Worm (Caenorhabditis elegans) whole organism, L4 larva: ENCODE measurements around the gene rbm-34.

Experiments used
- D1046.2 ChIP-seq: fragments of 200-800 bp; sonication (Bioruptor generic); IDR thresholded peaks from 2 replicates; pipeline ENCODE4 v1.3.6; 2022; ENCODE audit warnings: missing genetic modification characterization, missing compliant biosample characterization
- F10B5.3 ChIP-seq: sonication (generic microtip); optimal IDR thresholded peaks from 2 replicates; lab custom pipeline; 2016; ENCODE audit warnings: mild to moderate bottlenecking, missing genetic modification characterization, missing compliant biosample characterization
- F26F4.8 ChIP-seq: fragments of 200-800 bp; sonication (Bioruptor generic); conservative IDR thresholded peaks from 2 replicates; pipeline ENCODE4 v1.3.6; 2022; ENCODE audit warnings: missing genetic modification characterization, missing compliant biosample characterization
- F37D6.2 ChIP-seq: sonication (generic microtip); optimal IDR thresholded peaks from 2 replicates; lab custom pipeline; 2016; ENCODE audit warnings: mild to moderate bottlenecking, missing genetic modification characterization, missing compliant biosample characterization
- T20F7.1 ChIP-seq: fragments of 200-800 bp; sonication (Bioruptor generic); optimal IDR thresholded peaks from 2 replicates; lab custom pipeline; 2018; ENCODE audit warnings: mild to moderate bottlenecking, missing genetic modification characterization, missing compliant biosample characterization
- T26A8.4 ChIP-seq: fragments of 200-800 bp; sonication (Bioruptor generic); IDR thresholded peaks from 2 replicates; pipeline ENCODE4 v1.3.6; 2022; ENCODE audit warnings: missing genetic modification characterization, missing compliant biosample characterization
- Y48G9A.11 ChIP-seq: fragments of 200-800 bp; sonication (Bioruptor generic); IDR thresholded peaks from 2 replicates; pipeline ENCODE4 v1.3.6; 2022; ENCODE audit warnings: missing genetic modification reagents, missing genetic modification characterization, missing compliant biosample characterization
- ZK337.2 ChIP-seq: fragments of 200-800 bp; sonication (Bioruptor generic); IDR thresholded peaks from 2 replicates; pipeline ENCODE4 v1.3.6; 2022; ENCODE audit warnings: missing genetic modification reagents, missing genetic modification characterization, missing compliant biosample characterization
- ZK546.5 ChIP-seq, 2 experiments: sonication (generic microtip); optimal IDR thresholded peaks; 2 replicates each; lab custom pipeline; 2017; ENCODE audit warnings: missing biosample characterization in 2 of 2, missing genetic modification characterization in 2 of 2
- aha-1 ChIP-seq: fragments of 150-350 bp; peaks from one replicate; lab custom pipeline; 2014; ENCODE audit warnings: missing biosample characterization, missing genetic modification characterization
- ama-1 ChIP-seq: fragments of 150-350 bp; optimal IDR thresholded peaks from 2 replicates; lab custom pipeline; 2014; ENCODE audit warnings: inconsistent platforms, mixed read lengths
- ceh-20 ChIP-seq: fragments of 200-800 bp; sonication (Bioruptor generic); IDR thresholded peaks from 2 replicates; pipeline ENCODE4 v1.3.6; 2022; ENCODE audit warnings: missing genetic modification reagents, missing genetic modification characterization, missing compliant biosample characterization
- ceh-62 ChIP-seq: sonication (generic microtip); optimal IDR thresholded peaks from 2 replicates; lab custom pipeline; 2017; ENCODE audit warnings: missing biosample characterization, missing genetic modification characterization
- cey-2 ChIP-seq: sonication (generic microtip); optimal IDR thresholded peaks from 3 replicates; lab custom pipeline; 2017; ENCODE audit warnings: missing genetic modification characterization, mild to moderate bottlenecking, missing compliant biosample characterization, antibody characterized with exemption, borderline replicate concordance; ENCODE audit not compliant: insufficient read depth
- daf-16 ChIP-seq, 3 experiments: sonication (generic microtip); optimal IDR thresholded peaks; 2 replicates each; lab custom pipeline; 2016 to 2017; ENCODE audit warnings: missing genetic modification characterization in 3 of 3, missing genetic modification reagents in 3 of 3, mild to moderate bottlenecking in 2 of 3, missing compliant biosample characterization in 2 of 3, missing biosample characterization in 1 of 3, moderate library complexity in 1 of 3
- daf-8 ChIP-seq: fragments of 200-800 bp; sonication (Bioruptor generic); IDR thresholded peaks from 2 replicates; pipeline ENCODE4 v1.3.6; 2022; ENCODE audit warnings: missing genetic modification characterization, missing compliant biosample characterization
- dmd-6 ChIP-seq: fragments of 200-800 bp; sonication (Bioruptor generic); IDR thresholded peaks from 2 replicates; pipeline ENCODE4 v1.3.6; 2022; ENCODE audit warnings: missing genetic modification reagents, missing genetic modification characterization, missing compliant biosample characterization
- dmd-9 ChIP-seq: fragments of 200-800 bp; sonication (Bioruptor generic); IDR thresholded peaks from 2 replicates; pipeline ENCODE4 v1.3.6; 2022; ENCODE audit warnings: missing genetic modification reagents, missing genetic modification characterization, missing compliant biosample characterization
- dpl-1 ChIP-seq: fragments of 150-350 bp; optimal IDR thresholded peaks from 2 replicates; lab custom pipeline; 2014; ENCODE audit warnings: missing biosample characterization, missing genetic modification reagents, missing genetic modification characterization
- egl-43 ChIP-seq: fragments of 200-800 bp; sonication (Bioruptor generic); IDR thresholded peaks from 2 replicates; pipeline ENCODE4 v1.3.6; 2022; ENCODE audit warnings: missing genetic modification reagents, missing genetic modification characterization, missing compliant biosample characterization
- hif-1 ChIP-seq, 2 experiments: sonication (generic microtip); optimal IDR thresholded peaks; 2 replicates each; lab custom pipeline; 2016 to 2017; ENCODE audit warnings: missing compliant biosample characterization in 2 of 2, missing genetic modification characterization in 2 of 2, missing genetic modification reagents in 2 of 2, missing genotype in 2 of 2, mild to moderate bottlenecking in 1 of 2
- hlh-11 ChIP-seq: fragments of 200-800 bp; sonication (Bioruptor generic); optimal IDR thresholded peaks from 2 replicates; lab custom pipeline; 2018; ENCODE audit warnings: mild to moderate bottlenecking, missing genetic modification characterization, missing compliant biosample characterization
- hlh-30 ChIP-seq: sonication (generic microtip); optimal IDR thresholded peaks from 2 replicates; lab custom pipeline; 2017; ENCODE audit warnings: antibody characterized with exemption, mild to moderate bottlenecking, missing genetic modification characterization, missing compliant biosample characterization; ENCODE audit not compliant: insufficient read depth
- hmg-1.1 ChIP-seq: fragments of 200-800 bp; sonication (Bioruptor generic); IDR thresholded peaks from 2 replicates; pipeline ENCODE4 v1.3.6; 2022; ENCODE audit warnings: missing genetic modification reagents, missing genetic modification characterization, missing compliant biosample characterization
- lin-15B ChIP-seq: fragments of 150-350 bp; sonication (generic microtip); optimal IDR thresholded peaks from 3 replicates; lab custom pipeline; 2014; ENCODE audit warnings: missing biosample characterization, missing genetic modification characterization
- lin-29 ChIP-seq: fragments of 200-800 bp; sonication (Bioruptor generic); IDR thresholded peaks from 2 replicates; pipeline ENCODE4 v1.3.6; 2022; ENCODE audit warnings: missing genetic modification reagents, missing genetic modification characterization, missing compliant biosample characterization
- lir-3 ChIP-seq: sonication (generic microtip); optimal IDR thresholded peaks from 2 replicates; lab custom pipeline; 2016; ENCODE audit warnings: mild to moderate bottlenecking, missing genetic modification characterization, missing compliant biosample characterization
- mdt-29 ChIP-seq: fragments of 200-800 bp; sonication (Bioruptor generic); IDR thresholded peaks from 2 replicates; pipeline ENCODE4 v1.3.6; 2022; ENCODE audit warnings: missing genetic modification reagents, missing genetic modification characterization, missing compliant biosample characterization
- mep-1 ChIP-seq: fragments of 150-350 bp; sonication (generic microtip); optimal IDR thresholded peaks from 3 replicates; lab custom pipeline; 2014; ENCODE audit warnings: missing biosample characterization, missing genetic modification characterization
- mxl-2 ChIP-seq: fragments of 200-800 bp; sonication (Bioruptor generic); conservative IDR thresholded peaks from 2 replicates; pipeline ENCODE4 v1.3.6; 2022; ENCODE audit warnings: missing genetic modification reagents, missing genetic modification characterization, missing compliant biosample characterization
- mxl-3 ChIP-seq: fragments of 200-800 bp; sonication (Bioruptor generic); optimal IDR thresholded peaks from 2 replicates; lab custom pipeline; 2018; ENCODE audit warnings: mild to moderate bottlenecking, missing genetic modification characterization, missing compliant biosample characterization
- nhr-10 ChIP-seq: fragments of 150-350 bp; optimal IDR thresholded peaks from 2 replicates; lab custom pipeline; 2014; ENCODE audit warnings: missing biosample characterization, missing genetic modification characterization
- nhr-11 ChIP-seq: fragments of 150-350 bp; optimal IDR thresholded peaks from 2 replicates; lab custom pipeline; 2014; ENCODE audit warnings: missing biosample characterization, missing genetic modification characterization
- nhr-25 ChIP-seq: sonication (generic microtip); optimal IDR thresholded peaks from 2 replicates; lab custom pipeline; 2017; ENCODE audit warnings: missing genetic modification characterization, mild to moderate bottlenecking, missing compliant biosample characterization, antibody characterized with exemption, moderate library complexity, borderline replicate concordance; ENCODE audit not compliant: insufficient read depth
- nhr-28 ChIP-seq: fragments of 150-350 bp; optimal IDR thresholded peaks from 2 replicates; lab custom pipeline; 2014; ENCODE audit warnings: missing biosample characterization, missing genetic modification characterization
- nhr-41 ChIP-seq: fragments of 200-800 bp; sonication (Bioruptor generic); IDR thresholded peaks from 2 replicates; pipeline ENCODE4 v1.3.6; 2022; ENCODE audit warnings: missing genetic modification reagents, missing genetic modification characterization, missing compliant biosample characterization
- nhr-48 ChIP-seq: sonication (generic microtip); optimal IDR thresholded peaks from 2 replicates; lab custom pipeline; 2016; ENCODE audit warnings: mild to moderate bottlenecking, missing genetic modification characterization, missing compliant biosample characterization
- nhr-6 ChIP-seq: fragments of 150-350 bp; optimal IDR thresholded peaks from 2 replicates; lab custom pipeline; 2014; ENCODE audit warnings: missing biosample characterization, missing genetic modification characterization
- nhr-76 ChIP-seq: fragments of 150-350 bp; optimal IDR thresholded peaks from 2 replicates; lab custom pipeline; 2014; ENCODE audit warnings: missing biosample characterization, missing genetic modification characterization
- nhr-77 ChIP-seq: fragments of 150-350 bp; optimal IDR thresholded peaks from 2 replicates; lab custom pipeline; 2014; ENCODE audit warnings: missing biosample characterization, missing genetic modification characterization
- set-16 ChIP-seq: fragments of 200-800 bp; sonication (Bioruptor generic); IDR thresholded peaks from 2 replicates; pipeline ENCODE4 v1.3.6; 2022; ENCODE audit warnings: missing genetic modification reagents, missing genetic modification characterization, missing compliant biosample characterization
- skn-1 ChIP-seq: fragments of 150-350 bp; optimal IDR thresholded peaks from 2 replicates; lab custom pipeline; 2014; ENCODE audit warnings: missing biosample characterization, missing genetic modification characterization
- spr-1 ChIP-seq: sonication (generic microtip); optimal IDR thresholded peaks from 2 replicates; lab custom pipeline; 2016; ENCODE audit warnings: mild to moderate bottlenecking, missing genetic modification characterization, missing compliant biosample characterization
- tag-97 ChIP-seq: fragments of 200-800 bp; sonication (Bioruptor generic); IDR thresholded peaks from 2 replicates; pipeline ENCODE4 v1.3.6; 2022; ENCODE audit warnings: missing genetic modification characterization, missing compliant biosample characterization
- tra-1 ChIP-seq: fragments of 200-800 bp; sonication (Bioruptor generic); IDR thresholded peaks from 2 replicates; pipeline ENCODE4 v1.3.6; 2022; ENCODE audit warnings: missing genetic modification reagents, missing genetic modification characterization, missing compliant biosample characterization
- unc-39 ChIP-seq: sonication (generic microtip); optimal IDR thresholded peaks from 2 replicates; lab custom pipeline; 2017; ENCODE audit warnings: missing biosample characterization, missing genetic modification characterization
- vab-7 ChIP-seq: fragments of 200-800 bp; sonication (Bioruptor generic); IDR thresholded peaks from 2 replicates; pipeline ENCODE4 v1.3.6; 2022; ENCODE audit warnings: missing genetic modification reagents, missing genetic modification characterization, missing compliant biosample characterization
- zfp-2 ChIP-seq: sonication (generic microtip); optimal IDR thresholded peaks from 2 replicates; lab custom pipeline; 2016; ENCODE audit warnings: mild to moderate bottlenecking, missing genetic modification characterization, missing compliant biosample characterization
- zip-2 ChIP-seq: fragments of 150-350 bp; optimal IDR thresholded peaks from 2 replicates; lab custom pipeline; 2014; ENCODE audit warnings: missing biosample characterization, missing genetic modification characterization
- ztf-7 ChIP-seq: fragments of 150-350 bp; optimal IDR thresholded peaks from 2 replicates; lab custom pipeline; 2014; ENCODE audit warnings: missing biosample characterization, missing genetic modification characterization

rbm-34 gene

ce11 chrIV:12036924-12037323 is 48.3 kb upstream of the rbm-34 start (continued):
- TF ChIP-seq tag-97 (no peak), cey-2 (tag; lab: Kevin White, UChicago) (no peak), set-16 (GFP tag; lab: Robert Waterston, UW) (no peak), nhr-77 (tag; lab: Kevin White, UChicago) (peak; percentile 34), ZK546.5 (tag; optimal IDR thresholded peaks at IDR 0.05; lab: Kevin White, UChicago) (no peak), spr-1 (tag; lab: Kevin White, UChicago) (no peak), Y48G9A.11 (GFP tag; lab: Robert Waterston, UW) (no peak), nhr-11 (tag; lab: Kevin White, UChicago) (no peak), nhr-76 (no peak), lin-15B (tag; lab: Kevin White, UChicago) (no peak), tra-1 (GFP tag; lab: Robert Waterston, UW) (no peak), nhr-48 (peak; percentile 23), ZK337.2 (GFP tag; lab: Robert Waterston, UW) (no peak), nhr-10 (tag; lab: Kevin White, UChicago) (no peak)
- TF ChIP-seq, all 104 proteins: peak for 17

ce11 chrIV:12040431-12040830 is 44.8 kb upstream of the rbm-34 start:
- TF ChIP-seq aha-1 (tag; lab: Kevin White, UChicago) (peak; percentile 46), F26F4.8 (GFP tag; lab: Robert Waterston, UW) (no peak), set-16 (GFP tag; lab: Robert Waterston, UW) (no peak), lin-15B (tag; lab: Kevin White, UChicago) (no peak), skn-1 (tag; lab: Kevin White, UChicago) (no peak), T20F7.1 (no peak), nhr-28 (tag; lab: Kevin White, UChicago) (peak; percentile 44), dmd-9 (GFP tag; lab: Robert Waterston, UW) (no peak), mdt-29 (GFP tag; lab: Robert Waterston, UW) (no peak), lir-3 (tag; lab: Kevin White, UChicago) (no peak), mxl-2 (no peak), ama-1 (lab: Kevin White, UChicago) (no peak), egl-43 (no peak), nhr-76 (no peak), unc-39 (tag; lab: Kevin White, UChicago) (no peak), F37D6.2 (tag; lab: Kevin White, UChicago) (no peak), D1046.2 (GFP tag; lab: Robert Waterston, UW) (no peak), nhr-6 (no peak), vab-7 (GFP tag; lab: Robert Waterston, UW) (no peak), tra-1 (GFP tag; lab: Robert Waterston, UW) (no peak), hlh-11 (tag; lab: Kevin White, UChicago) (peak; percentile 39), mep-1 (tag; lab: Kevin White, UChicago) (no peak), nhr-25 (no peak), daf-8 (GFP tag; lab: Robert Waterston, UW) (no peak), ceh-20 (GFP tag; lab: Robert Waterston, UW) (no peak), zip-2 (tag; lab: Kevin White, UChicago) (no peak), hlh-30 (tag; lab: Kevin White, UChicago) (peak; percentile 81), T26A8.4 (GFP tag; lab: Robert Waterston, UW) (no peak), mxl-3 (peak; percentile 30), dpl-1 (GFP tag; lab: Kevin White, UChicago) (no peak), hmg-1.1 (GFP tag; lab: Robert Waterston, UW) (no peak), ztf-7 (tag; lab: Kevin White, UChicago) (no peak), zfp-2 (no peak), nhr-41 (no peak), nhr-10 (tag; lab: Kevin White, UChicago) (no peak), dmd-6 (GFP tag; lab: Robert Waterston, UW) (no peak), lin-29 (GFP tag; lab: Robert Waterston, UW) (no peak), hif-1 (tag; optimal IDR thresholded peaks at IDR 0.05; lab: Kevin White, UChicago) (no peak), F10B5.3 (tag; lab: Kevin White, UChicago) (no peak), ceh-62 (no peak), daf-16 (GFP tag; optimal IDR thresholded peaks at IDR 0.05; lab: Kevin White, UChicago) (no peak), daf-16 (tag; optimal IDR thresholded peaks at IDR 0.05; lab: Kevin White, UChicago) (peak; percentile 36)
